Worm (Caenorhabditis elegans) whole organism, midembryonic: ENCODE measurements around the gene nurf-1.

Experiments used
- T22C8.4 ChIP-seq: fragments of 200-800 bp; sonication (Bioruptor generic); IDR thresholded peaks from 2 replicates; pipeline ENCODE4 v1.3.6; 2022; ENCODE audit warnings: missing genetic modification characterization, missing compliant biosample characterization
- cog-1 ChIP-seq: sonication (generic microtip); optimal IDR thresholded peaks from 2 replicates; lab custom pipeline; 2016; ENCODE audit warnings: missing genetic modification characterization, missing compliant biosample characterization
- flt-1 ChIP-seq: fragments of 200-800 bp; sonication (Bioruptor generic); IDR thresholded peaks from 2 replicates; pipeline ENCODE4 v1.3.6; 2022; ENCODE audit warnings: missing genetic modification characterization, missing compliant biosample characterization
- klf-2 ChIP-seq: fragments of 200-800 bp; sonication (Bioruptor generic); conservative IDR thresholded peaks from 2 replicates; pipeline ENCODE4 v1.3.6; 2022; ENCODE audit warnings: missing genetic modification reagents, missing genetic modification characterization, missing compliant biosample characterization
- med-1 ChIP-seq: sonication (generic microtip); optimal IDR thresholded peaks from 2 replicates; lab custom pipeline; 2017; ENCODE audit warnings: missing genetic modification characterization, mild to moderate bottlenecking, missing compliant biosample characterization, antibody characterized with exemption, missing genetic modification reagents; ENCODE audit not compliant: insufficient read depth
- ref-1 ChIP-seq: fragments of 200-800 bp; sonication (Bioruptor generic); conservative IDR thresholded peaks from 2 replicates; pipeline ENCODE4 v1.3.6; 2022; ENCODE audit warnings: missing genetic modification reagents, missing genetic modification characterization, missing compliant biosample characterization
- tab-1 ChIP-seq: fragments of 200-800 bp; sonication (Bioruptor generic); IDR thresholded peaks from 2 replicates; pipeline ENCODE4 v1.3.6; 2022; ENCODE audit warnings: missing genetic modification characterization, missing compliant biosample characterization
- ztf-23 ChIP-seq: fragments of 200-800 bp; sonication (Bioruptor generic); IDR thresholded peaks from 2 replicates; pipeline ENCODE4 v1.3.6; 2022; ENCODE audit warnings: missing genetic modification reagents, missing genetic modification characterization, missing compliant biosample characterization
- ztf-29 ChIP-seq: fragments of 200-800 bp; sonication (Bioruptor generic); IDR thresholded peaks from 2 replicates; pipeline ENCODE4 v1.3.6; 2022; ENCODE audit warnings: missing genetic modification reagents, missing genetic modification characterization, missing compliant biosample characterization

The nurf-1 gene

DNA sequence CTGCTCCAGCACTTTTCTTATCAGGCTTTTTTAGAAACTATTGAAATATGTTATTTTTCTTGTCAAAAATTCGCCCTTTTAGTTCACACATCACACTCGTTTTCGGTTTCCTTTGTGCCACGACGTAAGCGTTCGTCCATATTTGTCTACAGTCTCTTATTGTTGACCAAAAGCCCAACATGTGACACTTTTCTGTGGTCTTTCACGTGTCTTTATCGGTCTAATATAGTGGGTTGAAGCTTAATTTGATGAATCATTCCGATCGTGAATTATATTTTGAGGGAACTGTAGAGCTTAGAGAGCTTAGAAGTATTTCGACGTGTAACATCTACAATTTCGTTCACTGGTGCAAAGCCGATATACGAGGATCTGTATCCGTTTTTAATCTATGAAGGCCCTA is 13.8 kb downstream of the nurf-1 start:
- TF ChIP-seq T22C8.4 (no peak), cog-1 (tag; lab: Kevin White, UChicago) (no peak), flt-1 (GFP tag; lab: Robert Waterston, UW) (no peak)

ce11 chrII:14404741-14405488 is 14.4 kb downstream of the nurf-1 start:
- TF ChIP-seq cog-1 (tag; lab: Kevin White, UChicago): peak; percentile 94
- TF ChIP-seq T22C8.4: no peak

ce11 chrII:14405489-14406059 is 15.1 kb downstream of the nurf-1 start:
- TF ChIP-seq tab-1 (GFP tag; lab: Robert Waterston, UW) (no peak), klf-2 (GFP tag; lab: Robert Waterston, UW) (no peak), flt-1 (GFP tag; lab: Robert Waterston, UW) (no peak), ztf-29 (GFP tag; lab: Robert Waterston, UW) (no peak), med-1 (GFP tag; lab: Kevin White, UChicago) (no peak), ref-1 (GFP tag; lab: Robert Waterston, UW) (no peak), T22C8.4 (no peak), ztf-23 (GFP tag; lab: Robert Waterston, UW) (no peak), cog-1 (tag; lab: Kevin White, UChicago) (no peak)

DNA sequence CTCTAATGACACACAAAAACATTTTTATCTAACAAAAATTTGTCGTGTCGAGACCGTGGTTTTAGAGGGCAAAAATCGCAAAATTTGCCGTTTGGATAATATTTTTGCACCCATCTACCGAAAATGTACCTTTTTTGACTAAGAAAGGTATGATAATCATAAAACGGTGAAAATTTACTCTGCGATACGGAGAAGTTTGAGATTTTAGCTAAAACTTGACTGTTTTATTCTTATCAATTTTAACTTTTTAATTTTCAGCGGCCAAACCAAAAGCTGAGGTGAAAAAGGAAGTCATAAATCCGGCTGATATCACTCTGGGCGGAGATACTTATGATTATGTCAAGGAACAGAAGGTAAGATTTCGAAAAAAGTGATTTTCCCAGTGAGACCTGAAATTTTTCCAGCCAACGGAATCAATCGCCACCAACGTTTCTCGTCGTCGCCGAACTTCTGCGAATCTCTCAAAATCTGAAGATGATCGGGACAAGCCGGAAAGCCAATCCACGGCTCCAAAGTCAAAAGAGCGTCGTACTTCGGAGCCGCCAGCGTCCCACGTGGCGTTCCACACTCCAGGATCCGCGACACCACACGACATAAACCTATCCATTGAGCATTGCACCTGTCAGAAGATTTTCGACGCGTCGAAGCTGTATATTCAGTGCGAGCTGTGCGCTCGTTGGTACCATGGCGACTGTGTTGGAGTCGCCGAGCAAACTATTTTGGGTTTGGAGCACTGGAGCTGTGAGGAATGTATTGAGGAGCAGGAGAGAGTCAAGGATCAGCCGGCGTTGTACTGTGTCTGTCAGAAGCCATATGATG is 15.8 kb downstream of the nurf-1 start:
- TF ChIP-seq cog-1 (tag; lab: Kevin White, UChicago): no peak
- TF ChIP-seq flt-1 (GFP tag; lab: Robert Waterston, UW): no peak
- TF ChIP-seq ztf-23 (GFP tag; lab: Robert Waterston, UW): no peak
- TF ChIP-seq ztf-29 (GFP tag; lab: Robert Waterston, UW): no peak
- no peak for TF ChIP-seq T22C8.4
- TF ChIP-seq med-1 (GFP tag; lab: Kevin White, UChicago): no peak
- no peak for TF ChIP-seq tab-1 (GFP tag; lab: Robert Waterston, UW)

- TF ChIP-seq flt-1 (GFP tag; lab: Robert Waterston, UW) (peak; percentile 78), T22C8.4 (no peak)
These were observed 17.1 kb downstream of the nurf-1 start for ce11 chrII:14407332-14408270.

DNA sequence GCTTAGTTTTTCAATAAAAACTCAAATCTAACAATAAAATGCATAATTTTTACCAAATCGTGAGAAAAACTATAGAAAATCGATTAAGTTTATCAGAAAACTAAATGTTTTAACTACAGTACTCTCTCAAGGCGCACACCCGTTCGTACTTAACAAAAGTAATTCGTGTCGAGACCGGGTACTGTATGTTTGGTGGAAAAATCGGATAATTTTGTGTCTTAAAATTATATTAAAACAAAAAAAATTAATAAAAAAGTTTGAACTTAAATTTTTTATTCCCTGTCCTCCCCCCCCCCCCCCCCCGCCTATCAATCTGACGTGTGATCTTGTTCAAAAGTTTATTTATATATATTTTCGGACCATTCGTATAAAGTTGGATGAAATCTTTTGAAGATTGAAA is 17.8 kb downstream of the nurf-1 start, which contains the start of gene F26H11.4:
Gene F26H11.4, plus strand, starts transcription at position 301 of the 400 bp plus-strand sequence.
- no peak for TF ChIP-seq ztf-29 (GFP tag; lab: Robert Waterston, UW)
- TF ChIP-seq med-1 (GFP tag; lab: Kevin White, UChicago): no peak
- TF ChIP-seq klf-2 (GFP tag; lab: Robert Waterston, UW): no peak
- no peak for TF ChIP-seq ref-1 (GFP tag; lab: Robert Waterston, UW)
- no peak for TF ChIP-seq T22C8.4
- no peak for TF ChIP-seq ztf-23 (GFP tag; lab: Robert Waterston, UW)
- TF ChIP-seq cog-1 (tag; lab: Kevin White, UChicago): no peak
- no peak for TF ChIP-seq flt-1 (GFP tag; lab: Robert Waterston, UW)
- TF ChIP-seq tab-1 (GFP tag; lab: Robert Waterston, UW): no peak

ce11 chrII:14410768-14411167 is 20.3 kb downstream of the nurf-1 start, which contains the start of gene dsb-2:
Gene dsb-2 (plus strand): TSS chrII:14411095.
- TF ChIP-seq klf-2 (GFP tag; lab: Robert Waterston, UW) (no peak), T22C8.4 (no peak), med-1 (GFP tag; lab: Kevin White, UChicago) (no peak), flt-1 (GFP tag; lab: Robert Waterston, UW) (no peak), ref-1 (GFP tag; lab: Robert Waterston, UW) (no peak)

ce11 chrII:14413035-14413525 is 22.6 kb downstream of the nurf-1 start, which contains the start of gene exl-1:
Gene exl-1 (minus strand): TSS chrII:14413475.
- TF ChIP-seq T22C8.4 (no peak), ztf-23 (GFP tag; lab: Robert Waterston, UW) (no peak), klf-2 (GFP tag; lab: Robert Waterston, UW) (no peak), flt-1 (GFP tag; lab: Robert Waterston, UW) (no peak), tab-1 (GFP tag; lab: Robert Waterston, UW) (no peak), cog-1 (tag; lab: Kevin White, UChicago) (no peak), med-1 (GFP tag; lab: Kevin White, UChicago) (no peak), ref-1 (GFP tag; lab: Robert Waterston, UW) (no peak), ztf-29 (GFP tag; lab: Robert Waterston, UW) (no peak)
